Worm (Caenorhabditis elegans): ENCODE results near the gene sptf-2.

- no peak for TF ChIP-seq skn-1 (tag; optimal IDR thresholded peaks at IDR 0.05)
- no peak for TF ChIP-seq lin-13 (GFP tag; optimal IDR thresholded peaks at IDR 0.05)
- no peak for TF ChIP-seq zag-1 (tag; optimal IDR thresholded peaks at IDR 0.05)
- TF ChIP-seq mep-1 (tag; optimal IDR thresholded peaks at IDR 0.05), result no peak
- no peak for TF ChIP-seq jun-1 (tag; optimal IDR thresholded peaks at IDR 0.05)
These were observed 42.2 kb upstream of the sptf-2 start for ce11 chrII:8583035-8583434.

All from whole organism, L1 larva.